Worm (Caenorhabditis elegans) whole organism, late embryonic: ENCODE results near the gene Y75B8A.34.

ENCODE experiments used
- ama-1 ChIP-seq: fragments of 150-350 bp; optimal IDR thresholded peaks from 2 replicates; lab custom pipeline; 2014
- nhr-11 ChIP-seq: fragments of 150-350 bp; optimal IDR thresholded peaks from 2 replicates; lab custom pipeline; 2014; ENCODE audit warnings: missing biosample characterization, missing genetic modification characterization
- rnt-1 ChIP-seq: sonication (generic microtip); optimal IDR thresholded peaks from 2 replicates; lab custom pipeline; 2016; ENCODE audit warnings: missing genetic modification characterization, missing compliant biosample characterization
- zip-5 ChIP-seq: sonication (generic microtip); optimal IDR thresholded peaks from 2 replicates; lab custom pipeline; 2016; ENCODE audit warnings: missing genetic modification characterization, missing compliant biosample characterization

DNA sequence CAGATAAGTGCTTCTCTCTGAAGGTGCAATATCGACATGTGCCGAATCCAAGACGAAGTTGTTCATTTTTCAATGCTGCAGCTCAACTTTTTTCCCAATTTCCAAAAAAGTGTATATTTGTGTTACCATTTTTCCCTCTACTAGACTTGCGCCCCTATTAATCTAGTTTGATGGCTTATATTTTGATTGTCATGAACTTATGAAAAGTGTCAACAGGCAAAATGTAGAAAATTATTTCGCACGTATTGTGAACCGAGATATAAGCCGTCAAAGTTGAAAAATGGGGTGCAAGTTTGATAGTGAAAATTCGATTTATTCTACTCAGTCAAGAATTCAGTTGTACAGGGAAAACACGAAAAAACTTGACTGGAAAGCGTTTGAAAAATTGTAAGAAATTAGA is 904 bp upstream of the Y75B8A.34 start, which contains the start of gene Y75B8A.32:
- no peak for TF ChIP-seq zip-5
- no peak for TF ChIP-seq rnt-1
- TF ChIP-seq nhr-11 (tag; lab: Kevin White, UChicago), result no peak
- TF ChIP-seq ama-1, result no peak
